Fruit fly (Drosophila melanogaster): ENCODE results near the gene CG43074.

The CG43074 gene

dm6 chr3L:3436838-3437663 is 47.4 kb downstream of the CG43074 start (continued):
- TF ChIP-seq lbe (GFP tag; optimal IDR thresholded peaks at IDR 0.05): no peak
- TF ChIP-seq CG4854 (GFP tag; optimal IDR thresholded peaks at IDR 0.05): no peak
- no peak for TF ChIP-seq CG15696 (tag; optimal IDR thresholded peaks at IDR 0.05)
- no peak for TF ChIP-seq Gug (GFP tag; IDR thresholded peaks at IDR 0.05)
- peak; percentile 24 for TF ChIP-seq CG1233 (GFP tag; optimal IDR thresholded peaks at IDR 0.05)
- no peak for TF ChIP-seq pum (GFP tag; optimal IDR thresholded peaks at IDR 0.05)
- peak; percentile 36; the same call in 1 of the 2 replicates for TF ChIP-seq E2f2 (GFP tag; IDR thresholded peaks at IDR 0.05)
- TF ChIP-seq CG3407 (GFP tag; optimal IDR thresholded peaks at IDR 0.05): no peak
- no peak for TF ChIP-seq ash1 (GFP tag; optimal IDR thresholded peaks at IDR 0.05)
- TF ChIP-seq CG18599 (GFP tag; optimal IDR thresholded peaks at IDR 0.05): peak; percentile 66
- no peak for TF ChIP-seq lola (GFP tag; optimal IDR thresholded peaks at IDR 0.05)
- TF ChIP-seq HLH3B (GFP tag; IDR thresholded peaks at IDR 0.05): peak; percentile 29; the same call in 1 of the 2 replicates
- TF ChIP-seq CG18262 (tag; optimal IDR thresholded peaks at IDR 0.05): peak; percentile 68
- TF ChIP-seq ap (GFP tag; IDR thresholded peaks at IDR 0.05): no peak
- TF ChIP-seq Sox100B (GFP tag; optimal IDR thresholded peaks at IDR 0.05): peak; percentile 62
- peak; percentile 69 for TF ChIP-seq lmd (GFP tag; IDR thresholded peaks at IDR 0.05)
- no peak for TF ChIP-seq ase (GFP tag; IDR thresholded peaks at IDR 0.05)
- no peak for TF ChIP-seq wek (GFP tag; optimal IDR thresholded peaks at IDR 0.05)
- no peak for TF ChIP-seq CG16863 (GFP tag; optimal IDR thresholded peaks at IDR 0.05)
- TF ChIP-seq chinmo (GFP tag; IDR thresholded peaks at IDR 0.05; ENCODE audit: partially characterized antibody): no peak
- TF ChIP-seq CG9609 (GFP tag; optimal IDR thresholded peaks at IDR 0.05): no peak
- peak; percentile 49; the same call in 1 of the 2 replicates for TF ChIP-seq CG14014 (GFP tag; IDR thresholded peaks at IDR 0.05)
- TF ChIP-seq tio (GFP tag; optimal IDR thresholded peaks at IDR 0.05): peak; percentile 48
- no peak for TF ChIP-seq Lpt (GFP tag; optimal IDR thresholded peaks at IDR 0.05)
- no peak for TF ChIP-seq CG6175 (GFP tag; IDR thresholded peaks at IDR 0.05)
- peak; percentile 57 for TF ChIP-seq sd (tag; optimal IDR thresholded peaks at IDR 0.05)
- no peak for TF ChIP-seq Chrac-16 (GFP tag; optimal IDR thresholded peaks at IDR 0.05)
- TF ChIP-seq run (tag; optimal IDR thresholded peaks at IDR 0.05): peak; percentile 7
- no peak for TF ChIP-seq Sin3A (optimal IDR thresholded peaks at IDR 0.05)
- no peak for TF ChIP-seq CG34422 (GFP tag; IDR thresholded peaks at IDR 0.05)
- TF ChIP-seq CG1603 (tag; optimal IDR thresholded peaks at IDR 0.05): no peak
- TF ChIP-seq z (GFP tag; IDR thresholded peaks at IDR 0.05): no peak
- no peak for TF ChIP-seq CG7786 (GFP tag; optimal IDR thresholded peaks at IDR 0.05)
- peak; percentile 53 for TF ChIP-seq Dek (tag; optimal IDR thresholded peaks at IDR 0.05)
- TF ChIP-seq CG1792 (GFP tag; optimal IDR thresholded peaks at IDR 0.05): no peak
- peak; percentile 74 for TF ChIP-seq Ptx1 (GFP tag; IDR thresholded peaks at IDR 0.05)
- peak; percentile 41; the same call in 1 of the 2 replicates for TF ChIP-seq Xrp1 (GFP tag; IDR thresholded peaks at IDR 0.05)
- TF ChIP-seq CG6791 (GFP tag; IDR thresholded peaks at IDR 0.05; ENCODE audit: partially characterized antibody): no peak
- TF ChIP-seq Hsf (GFP tag; optimal IDR thresholded peaks at IDR 0.05): no peak
- no peak for TF ChIP-seq twi (tag; optimal IDR thresholded peaks at IDR 0.05)
- TF ChIP-seq cwo (GFP tag; optimal IDR thresholded peaks at IDR 0.05): peak; percentile 39
- TF ChIP-seq CG13894 (tag; optimal IDR thresholded peaks at IDR 0.05): peak; percentile 36
- TF ChIP-seq zen2 (GFP tag; IDR thresholded peaks at IDR 0.05; ENCODE audit: partially characterized antibody): no peak
- peak; percentile 23 for TF ChIP-seq Abd-B (GFP tag; optimal IDR thresholded peaks at IDR 0.05)
- no peak for TF ChIP-seq CG3065 (GFP tag; optimal IDR thresholded peaks at IDR 0.05)
- no peak for TF ChIP-seq zfh2 (GFP tag; optimal IDR thresholded peaks at IDR 0.05)
- peak; percentile 51 for TF ChIP-seq CG10209 (GFP tag; optimal IDR thresholded peaks at IDR 0.05)
- no peak for TF ChIP-seq wdn (GFP tag; IDR thresholded peaks at IDR 0.05)
- no peak for TF ChIP-seq Hmx (GFP tag; optimal IDR thresholded peaks at IDR 0.05)
- no peak for TF ChIP-seq CG13123 (GFP tag; optimal IDR thresholded peaks at IDR 0.05)
